Fruit fly (Drosophila melanogaster): ENCODE data around the gene CG13970.

Gene CG13970

DNA sequence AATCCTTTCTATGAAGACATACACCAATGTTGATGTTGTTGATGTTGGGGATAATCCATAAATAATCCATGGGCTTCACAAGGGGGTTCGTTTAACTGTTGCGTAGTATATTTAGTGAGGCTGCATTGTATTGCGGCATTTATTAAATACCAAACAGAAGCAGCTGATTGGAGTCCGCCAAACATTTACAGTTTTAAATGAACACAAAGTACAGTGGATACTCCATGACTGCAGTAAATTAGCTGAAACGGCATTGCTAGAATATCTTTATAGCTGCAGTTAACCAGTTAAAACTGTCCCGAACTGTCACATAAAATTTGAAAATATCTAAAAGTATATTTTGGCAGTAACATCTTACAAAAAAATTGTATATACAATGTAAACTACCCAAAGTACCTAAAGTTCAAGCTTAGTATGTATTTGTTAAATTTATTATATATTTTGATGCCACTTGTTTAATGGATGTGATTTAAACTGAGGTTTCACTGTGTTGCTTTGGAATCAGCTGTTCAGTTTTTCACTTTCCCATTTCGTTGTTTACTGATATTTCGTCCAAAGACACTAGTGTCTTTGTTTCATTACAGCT, 12.8 kb downstream of the CG13970 start, which contains the start of the genes CG10747 and Pyroxd1 (continued):
- TF ChIP-seq CG3281 (GFP tag; optimal IDR thresholded peaks at IDR 0.05) (peak; percentile 97), D19A (tag; optimal IDR thresholded peaks at IDR 0.05) (peak; percentile 90), CG9609 (GFP tag; optimal IDR thresholded peaks at IDR 0.05) (peak; percentile 93), CG6854 (GFP tag; optimal IDR thresholded peaks at IDR 0.05) (peak; percentile 93), CG15073 (GFP tag; optimal IDR thresholded peaks at IDR 0.05) (peak; percentile 86), Fer1 (GFP tag; optimal IDR thresholded peaks at IDR 0.05) (peak; percentile 96), Rfx (GFP tag; IDR thresholded peaks at IDR 0.05) (peak; percentile 98), Mad (GFP tag; optimal IDR thresholded peaks at IDR 0.05) (peak; percentile 92), CG7357 (GFP tag; IDR thresholded peaks at IDR 0.05) (peak; percentile 88), CG10267 (tag; optimal IDR thresholded peaks at IDR 0.05) (peak; percentile 89), maf-S (GFP tag; optimal IDR thresholded peaks at IDR 0.05) (peak; percentile 93), pros (GFP tag; optimal IDR thresholded peaks at IDR 0.05) (peak; percentile 31), ems (GFP tag; optimal IDR thresholded peaks at IDR 0.05) (peak; percentile 97), crol (GFP tag; IDR thresholded peaks at IDR 0.05) (no peak; the same call in 1 of the 2 replicates), CG15601 (tag; optimal IDR thresholded peaks at IDR 0.05) (peak; percentile 93), sug (tag; optimal IDR thresholded peaks at IDR 0.05) (peak; percentile 97), CG8944 (GFP tag; optimal IDR thresholded peaks at IDR 0.05) (peak; percentile 94), Spps (tag; optimal IDR thresholded peaks at IDR 0.05) (peak; percentile 88), ATbp (GFP tag; optimal IDR thresholded peaks at IDR 0.05) (peak; percentile 94), CG30020 (tag; optimal IDR thresholded peaks at IDR 0.05) (peak; percentile 85), CG2889 (GFP tag; IDR thresholded peaks at IDR 0.05) (peak; percentile 92), CG18619 (GFP tag; optimal IDR thresholded peaks at IDR 0.05) (peak; percentile 97), shn (GFP tag; optimal IDR thresholded peaks at IDR 0.05) (peak; percentile 96), NC2β (GFP tag; optimal IDR thresholded peaks at IDR 0.05) (peak; percentile 85), CG34376 (GFP tag; optimal IDR thresholded peaks at IDR 0.05) (peak; percentile 97), CG14014 (GFP tag; IDR thresholded peaks at IDR 0.05) (peak; percentile 96), Fer3 (tag; optimal IDR thresholded peaks at IDR 0.05) (peak; percentile 96), CG17186 (GFP tag; optimal IDR thresholded peaks at IDR 0.05) (peak; percentile 63), peb (GFP tag; IDR thresholded peaks at IDR 0.05) (peak; percentile 87), usp (GFP tag; optimal IDR thresholded peaks at IDR 0.05) (no peak), bcd (GFP tag; optimal IDR thresholded peaks at IDR 0.05) (peak; percentile 96), CG7987 (GFP tag; optimal IDR thresholded peaks at IDR 0.05) (peak; percentile 83), CG7556 (GFP tag; optimal IDR thresholded peaks at IDR 0.05) (peak; percentile 97), CG12236 (GFP tag; optimal IDR thresholded peaks at IDR 0.05) (peak; percentile 86), aop (GFP tag; IDR thresholded peaks at IDR 0.05) (peak; percentile 33; the same call in 1 of the 2 replicates), salm (tag; optimal IDR thresholded peaks at IDR 0.05) (peak; percentile 94), CG16863 (GFP tag; optimal IDR thresholded peaks at IDR 0.05) (peak; percentile 93), Hr3 (GFP tag; optimal IDR thresholded peaks at IDR 0.05) (peak; percentile 97), gem (tag; optimal IDR thresholded peaks at IDR 0.05) (peak; percentile 98), D19B (GFP tag; optimal IDR thresholded peaks at IDR 0.05) (peak; percentile 91), CG6175 (GFP tag; IDR thresholded peaks at IDR 0.05) (peak; percentile 88), esg (GFP tag; conservative IDR thresholded peaks at IDR 0.05) (peak; percentile 96), E2f1 (GFP tag; IDR thresholded peaks at IDR 0.05) (peak; percentile 94), CG6272 (GFP tag; IDR thresholded peaks at IDR 0.05) (peak; percentile 92), chn (GFP tag; optimal IDR thresholded peaks at IDR 0.05) (peak; percentile 96), CG12391 (tag; optimal IDR thresholded peaks at IDR 0.05) (peak; percentile 98), CG4282 (GFP tag; optimal IDR thresholded peaks at IDR 0.05) (peak; percentile 40), HmgZ (tag; optimal IDR thresholded peaks at IDR 0.05) (peak; percentile 98), Lim3 (GFP tag; IDR thresholded peaks at IDR 0.05) (peak; percentile 85), CG8281 (tag; optimal IDR thresholded peaks at IDR 0.05) (peak; percentile 87), Myb (GFP tag; optimal IDR thresholded peaks at IDR 0.05) (peak; percentile 80)

Measured in whole organism, embryonic.